Worm (Caenorhabditis elegans) whole organism, L1 larva: ENCODE results near the gene R53.5.

Source experiments
- C04F5.9 ChIP-seq: sonication (generic microtip); optimal IDR thresholded peaks from 2 replicates; lab custom pipeline; 2016; ENCODE audit warnings: missing genetic modification characterization, missing compliant biosample characterization
- C16A3.4 ChIP-seq: fragments of 150-350 bp; optimal IDR thresholded peaks from 2 replicates; lab custom pipeline; 2014; ENCODE audit warnings: missing biosample characterization, missing genetic modification characterization
- C34B4.2 ChIP-seq: sonication (generic microtip); optimal IDR thresholded peaks from 2 replicates; lab custom pipeline; 2017; ENCODE audit warnings: mild to moderate bottlenecking, missing genetic modification characterization, missing compliant biosample characterization
- F16B12.6 ChIP-seq: fragments of 150-350 bp; optimal IDR thresholded peaks from 2 replicates; lab custom pipeline; 2014; ENCODE audit warnings: missing biosample characterization, missing genetic modification characterization
- Y116A8C.19 ChIP-seq: sonication (generic microtip); optimal IDR thresholded peaks from 2 replicates; lab custom pipeline; 2016; ENCODE audit warnings: missing compliant biosample characterization, missing genetic modification characterization, borderline replicate concordance
- aha-1 ChIP-seq: fragments of 150-350 bp; optimal IDR thresholded peaks from 2 replicates; lab custom pipeline; 2014; ENCODE audit warnings: missing biosample characterization, missing genetic modification characterization
- alr-1 ChIP-seq: fragments of 200-800 bp; sonication (Bioruptor generic); optimal IDR thresholded peaks from 2 replicates; lab custom pipeline; 2018; ENCODE audit warnings: borderline replicate concordance, mild to moderate bottlenecking, missing genetic modification characterization, missing compliant biosample characterization
- ama-1 ChIP-seq: fragments of 150-350 bp; optimal IDR thresholded peaks from 2 replicates; lab custom pipeline; 2014
- blmp-1 ChIP-seq: fragments of 150-350 bp; optimal IDR thresholded peaks from 2 replicates; lab custom pipeline; 2014; ENCODE audit warnings: missing biosample characterization, missing genetic modification characterization
- ceh-63 ChIP-seq: fragments of 200-800 bp; sonication (Bioruptor generic); optimal IDR thresholded peaks from 2 replicates; lab custom pipeline; 2018; ENCODE audit warnings: mild to moderate bottlenecking, missing genetic modification characterization, missing compliant biosample characterization
- ceh-8 ChIP-seq: fragments of 200-800 bp; sonication (Bioruptor generic); optimal IDR thresholded peaks from 2 replicates; lab custom pipeline; 2018; ENCODE audit warnings: mild to moderate bottlenecking, missing genetic modification characterization, moderate library complexity, missing compliant biosample characterization
- ceh-82 ChIP-seq, 3 experiments: fragments of 150-350 bp in 1 of 3; sonication (generic microtip) in 2 of 3; optimal IDR thresholded peaks; 2 replicates each; lab custom pipeline; 2014 to 2017; ENCODE audit warnings: missing biosample characterization in 3 of 3, missing genetic modification characterization in 3 of 3
- dsc-1 ChIP-seq: sonication (generic microtip); optimal IDR thresholded peaks from 2 replicates; lab custom pipeline; 2016; ENCODE audit warnings: mild to moderate bottlenecking, missing genetic modification characterization, missing compliant biosample characterization
- efl-1 ChIP-seq, 4 experiments: fragments of 150-350 bp; optimal IDR thresholded peaks in 3 of 4; peaks in 1 of 4; 1 replicate in 1 of 4; 2 replicates in 3 of 4; lab custom pipeline; 2014; ENCODE audit warnings: missing biosample characterization in 2 of 4, missing genetic modification characterization in 2 of 4, missing genetic modification reagents in 2 of 4
- egl-27 ChIP-seq, 2 experiments: fragments of 150-350 bp in 1 of 2; sonication (generic microtip); optimal IDR thresholded peaks; 3 replicates each; lab custom pipeline; 2017 to 2018; ENCODE audit warnings: missing biosample characterization in 2 of 2, missing genetic modification characterization in 2 of 2, missing genetic modification reagents in 2 of 2
- elt-2 ChIP-seq: sonication (generic microtip); optimal IDR thresholded peaks from 2 replicates; lab custom pipeline; 2016; ENCODE audit warnings: missing genetic modification characterization, mild to moderate bottlenecking, inconsistent platforms, missing compliant biosample characterization, missing genetic modification reagents
- elt-3 ChIP-seq, 6 experiments: fragments of 150-350 bp in 1 of 6; sonication (generic microtip); optimal IDR thresholded peaks; 2 replicates each; lab custom pipeline; 2017 to 2018; ENCODE audit warnings: missing biosample characterization in 6 of 6, missing genetic modification characterization in 6 of 6, inconsistent platforms in 1 of 6
- fkh-8 ChIP-seq: sonication (generic microtip); optimal IDR thresholded peaks from 2 replicates; lab custom pipeline; 2016; ENCODE audit warnings: mild to moderate bottlenecking, missing genetic modification characterization, missing compliant biosample characterization
- grh-1 ChIP-seq: fragments of 200-800 bp; sonication (Bioruptor generic); IDR thresholded peaks from 2 replicates; pipeline ENCODE4 v1.3.6; 2022; ENCODE audit warnings: missing genetic modification reagents, missing genetic modification characterization, missing compliant biosample characterization
- hlh-17 ChIP-seq: fragments of 200-800 bp; sonication (Bioruptor generic); optimal IDR thresholded peaks from 2 replicates; lab custom pipeline; 2018; ENCODE audit warnings: missing genetic modification characterization, mild to moderate bottlenecking, missing compliant biosample characterization, moderate library complexity, borderline replicate concordance
- hlh-4 ChIP-seq: sonication (generic microtip); optimal IDR thresholded peaks from 2 replicates; lab custom pipeline; 2016; ENCODE audit warnings: mild to moderate bottlenecking, missing genetic modification characterization, missing compliant biosample characterization
- hpl-2 ChIP-seq: fragments of 150-350 bp; optimal IDR thresholded peaks from 2 replicates; lab custom pipeline; 2014; ENCODE audit warnings: missing biosample characterization, missing genetic modification reagents, missing genetic modification characterization
- lin-13 ChIP-seq: fragments of 150-350 bp; optimal IDR thresholded peaks from 2 replicates; lab custom pipeline; 2014; ENCODE audit warnings: missing biosample characterization, missing genetic modification reagents, missing genetic modification characterization
- lir-3 ChIP-seq: sonication (generic microtip); optimal IDR thresholded peaks from 2 replicates; lab custom pipeline; 2016; ENCODE audit warnings: mild to moderate bottlenecking, missing genetic modification characterization, moderate library complexity, missing compliant biosample characterization; ENCODE audit not compliant: poor library complexity
- lsy-2 ChIP-seq, 2 experiments: fragments of 150-350 bp; optimal IDR thresholded peaks; 2 replicates each; lab custom pipeline; 2014; ENCODE audit warnings: missing biosample characterization in 2 of 2, missing genetic modification characterization in 2 of 2
- mdl-1 ChIP-seq, 2 experiments: fragments of 150-350 bp; optimal IDR thresholded peaks; 2 replicates each; lab custom pipeline; 2014 to 2017; ENCODE audit warnings: missing biosample characterization in 2 of 2, missing genetic modification characterization in 2 of 2, inconsistent platforms in 1 of 2
- mef-2 ChIP-seq: fragments of 150-350 bp; optimal IDR thresholded peaks from 2 replicates; lab custom pipeline; 2014; ENCODE audit warnings: missing biosample characterization, missing genetic modification characterization
- nhr-20 ChIP-seq: sonication (generic microtip); optimal IDR thresholded peaks from 2 replicates; lab custom pipeline; 2016; ENCODE audit warnings: mild to moderate bottlenecking, missing genetic modification characterization, missing compliant biosample characterization
- nhr-237 ChIP-seq: fragments of 150-350 bp; optimal IDR thresholded peaks from 2 replicates; lab custom pipeline; 2014; ENCODE audit warnings: missing biosample characterization, missing genetic modification characterization
- nhr-28 ChIP-seq: fragments of 150-350 bp; optimal IDR thresholded peaks from 2 replicates; lab custom pipeline; 2014; ENCODE audit warnings: missing biosample characterization, missing genetic modification characterization
- nhr-47 ChIP-seq: sonication (generic microtip); optimal IDR thresholded peaks from 2 replicates; lab custom pipeline; 2016; ENCODE audit warnings: mild to moderate bottlenecking, missing genetic modification characterization, moderate library complexity, missing compliant biosample characterization
- nhr-71 ChIP-seq: sonication (generic microtip); optimal IDR thresholded peaks from 2 replicates; lab custom pipeline; 2016; ENCODE audit warnings: mild to moderate bottlenecking, missing genetic modification characterization, moderate library complexity, missing compliant biosample characterization
- nhr-77 ChIP-seq: fragments of 150-350 bp; optimal IDR thresholded peaks from 2 replicates; lab custom pipeline; 2014; ENCODE audit warnings: missing biosample characterization, missing genetic modification characterization
- nhr-84 ChIP-seq: sonication (generic microtip); optimal IDR thresholded peaks from 2 replicates; lab custom pipeline; 2017; ENCODE audit warnings: missing biosample characterization, missing genetic modification characterization
- nhr-85 ChIP-seq: sonication (generic microtip); peaks from one replicate; lab custom pipeline; 2016; ENCODE audit warnings: missing genetic modification characterization, inconsistent platforms, missing compliant biosample characterization
- pqm-1 ChIP-seq: sonication (generic microtip); optimal IDR thresholded peaks from 3 replicates; lab custom pipeline; 2017; ENCODE audit warnings: missing biosample characterization, missing genetic modification characterization
- snu-23 ChIP-seq: sonication (generic microtip); optimal IDR thresholded peaks from 2 replicates; lab custom pipeline; 2016; ENCODE audit warnings: missing genetic modification characterization, missing compliant biosample characterization
- sox-4 ChIP-seq: sonication (generic microtip); optimal IDR thresholded peaks from 2 replicates; lab custom pipeline; 2016; ENCODE audit warnings: missing genetic modification characterization, missing compliant biosample characterization
- sup-37 ChIP-seq: fragments of 200-800 bp; sonication (Bioruptor generic); optimal IDR thresholded peaks from 2 replicates; lab custom pipeline; 2018; ENCODE audit warnings: mild to moderate bottlenecking, missing genetic modification characterization, missing compliant biosample characterization
- swsn-7 ChIP-seq: sonication (generic microtip); optimal IDR thresholded peaks from 2 replicates; lab custom pipeline; 2016; ENCODE audit warnings: missing genetic modification characterization, missing compliant biosample characterization
- tlp-1 ChIP-seq: fragments of 150-350 bp; optimal IDR thresholded peaks from 2 replicates; lab custom pipeline; 2014; ENCODE audit warnings: missing biosample characterization, missing genetic modification characterization
- unc-30 ChIP-seq: sonication (generic microtip); optimal IDR thresholded peaks from 2 replicates; lab custom pipeline; 2017; ENCODE audit warnings: missing biosample characterization, missing genetic modification characterization
- unc-98 ChIP-seq: fragments of 200-800 bp; sonication (Bioruptor generic); IDR thresholded peaks from 2 replicates; pipeline ENCODE4 v1.3.6; 2022; ENCODE audit warnings: missing genetic modification characterization, missing compliant biosample characterization
- zag-1 ChIP-seq: fragments of 150-350 bp; optimal IDR thresholded peaks from 2 replicates; lab custom pipeline; 2014; ENCODE audit warnings: missing biosample characterization, missing genetic modification characterization
- zip-4 ChIP-seq: fragments of 200-800 bp; sonication (Bioruptor generic); optimal IDR thresholded peaks from 2 replicates; lab custom pipeline; 2018; ENCODE audit warnings: mild to moderate bottlenecking, missing genetic modification characterization, moderate library complexity, missing compliant biosample characterization
- ztf-11 ChIP-seq, 2 experiments: sonication (generic microtip); optimal IDR thresholded peaks; 2 replicates each; lab custom pipeline; 2016 to 2017; ENCODE audit warnings: missing genetic modification characterization in 2 of 2, missing biosample characterization in 1 of 2, missing compliant biosample characterization in 1 of 2
- ztf-4 ChIP-seq: fragments of 150-350 bp; optimal IDR thresholded peaks from 2 replicates; lab custom pipeline; 2014; ENCODE audit warnings: missing biosample characterization, missing genetic modification characterization

R53.5 gene

DNA sequence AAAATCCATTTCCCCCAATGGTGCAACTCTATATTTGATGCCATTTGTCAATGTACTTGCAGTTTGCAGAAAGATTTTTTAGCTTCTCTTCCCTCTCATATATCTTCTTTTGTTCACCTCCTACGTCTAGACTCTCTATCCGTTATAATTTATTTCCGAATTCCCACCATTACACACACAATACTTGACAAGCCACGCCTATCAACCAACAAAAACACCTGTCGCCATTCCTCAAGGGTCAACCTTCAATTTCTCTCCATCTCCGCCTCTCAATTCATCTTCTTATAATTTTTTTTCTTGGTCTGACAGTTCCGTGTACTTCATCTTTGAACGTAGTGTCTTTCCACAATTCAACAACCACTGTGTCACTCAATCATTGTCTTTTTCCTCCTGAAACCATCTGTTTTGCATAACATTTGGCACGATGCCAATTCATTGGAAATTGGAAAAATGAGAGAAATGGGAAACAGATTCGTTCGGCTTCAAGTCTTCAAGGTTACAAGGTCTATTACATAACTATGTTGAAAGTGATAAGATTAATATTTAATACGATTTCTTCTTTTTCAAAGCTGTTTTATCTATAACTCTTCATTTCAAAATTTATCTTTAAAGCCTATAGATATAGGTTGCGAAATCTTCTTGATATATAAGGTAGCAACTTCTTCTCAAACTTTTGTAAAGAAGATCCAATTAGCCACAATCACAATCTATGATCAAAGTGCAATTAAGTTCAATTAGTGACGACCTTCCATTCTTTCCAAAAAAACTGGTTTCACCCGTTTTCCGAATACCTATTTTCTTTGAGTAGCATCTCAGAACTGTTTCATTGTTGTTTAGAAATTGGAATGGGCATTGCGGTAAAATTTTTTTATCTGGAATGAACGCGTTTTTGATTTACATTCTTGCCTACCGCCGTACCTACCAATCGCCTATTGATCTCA, 16.6 kb upstream of the R53.5 start (continued):
- TF ChIP-seq nhr-28 (tag; lab: Kevin White, UChicago): no peak
- TF ChIP-seq C34B4.2 (tag; lab: Kevin White, UChicago): no peak
- no peak for TF ChIP-seq F16B12.6
- no peak for TF ChIP-seq efl-1 (optimal IDR thresholded peaks at IDR 0.05; lab: Kevin White, UChicago)
- no peak for TF ChIP-seq efl-1 (GFP tag; optimal IDR thresholded peaks at IDR 0.05 in 1 of 2; lab: Kevin White, UChicago)
- TF ChIP-seq hlh-17: no peak
- no peak for TF ChIP-seq sup-37 (GFP tag; lab: Kevin White, UChicago)
- no peak for TF ChIP-seq ceh-82 (tag; optimal IDR thresholded peaks at IDR 0.05; lab: Kevin White, UChicago)
- no peak for TF ChIP-seq fkh-8
- TF ChIP-seq pqm-1 (tag; lab: Kevin White, UChicago): no peak

DNA sequence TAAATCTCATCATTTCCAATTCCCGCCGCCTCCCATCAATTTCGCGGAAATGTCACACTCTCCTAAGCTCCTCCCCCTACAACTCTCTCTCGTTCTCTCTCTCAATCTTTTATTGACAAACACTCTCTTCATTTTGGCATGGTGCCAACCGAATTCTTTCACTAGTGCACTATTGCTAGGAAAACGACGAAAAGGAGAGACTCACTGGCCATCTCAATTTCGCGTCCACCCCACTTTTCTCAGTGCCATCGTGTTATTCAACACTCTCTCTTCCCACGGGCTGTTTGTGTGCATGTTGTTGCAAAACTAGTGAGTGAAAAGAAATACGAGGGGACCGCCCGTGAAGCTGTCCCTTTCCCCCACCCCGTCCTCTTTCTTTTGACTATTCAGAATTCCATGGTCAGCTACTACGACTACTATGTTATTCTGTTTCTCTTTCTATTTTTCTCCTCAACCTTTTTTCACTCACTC, 14.6 kb upstream of the R53.5 start:
- TF ChIP-seq grh-1 (GFP tag; lab: Robert Waterston, UW) (peak; percentile 38; the same call in 1 of the 2 replicates), mef-2 (tag; lab: Kevin White, UChicago) (no peak), sox-4 (no peak), C34B4.2 (tag; lab: Kevin White, UChicago) (no peak), elt-3 (tag; optimal IDR thresholded peaks at IDR 0.05; lab: Kevin White, UChicago) (no peak), ama-1 (lab: Kevin White, UChicago) (no peak), lsy-2 (tag; optimal IDR thresholded peaks at IDR 0.05; lab: Kevin White, UChicago) (peak; percentile 50 to 74), blmp-1 (tag; lab: Kevin White, UChicago) (peak; percentile 82), swsn-7 (tag; lab: Kevin White, UChicago) (peak; percentile 70), nhr-47 (peak; percentile 67), C16A3.4 (tag; lab: Kevin White, UChicago) (peak; percentile 45), ceh-63 (no peak), hlh-17 (no peak), ztf-4 (tag; lab: Kevin White, UChicago) (peak; percentile 15), nhr-28 (tag; lab: Kevin White, UChicago) (no peak), nhr-71 (peak; percentile 85), dsc-1 (tag; lab: Kevin White, UChicago) (peak; percentile 77), nhr-237 (tag; lab: Kevin White, UChicago) (no peak), ztf-11 (tag; optimal IDR thresholded peaks at IDR 0.05; lab: Kevin White, UChicago) (peak in 1 of 2 experiments; percentile 1), efl-1 (optimal IDR thresholded peaks at IDR 0.05; lab: Kevin White, UChicago) (peak; percentile 35 to 59), efl-1 (GFP tag; optimal IDR thresholded peaks at IDR 0.05 in 1 of 2; lab: Kevin White, UChicago) (peak; percentile 52 to 80), C04F5.9 (tag; lab: Kevin White, UChicago) (no peak), lin-13 (GFP tag; lab: Kevin White, UChicago) (peak; percentile 33), aha-1 (no peak), hpl-2 (GFP tag; lab: Kevin White, UChicago) (no peak), nhr-20 (peak; percentile 70), tlp-1 (no peak), alr-1 (no peak), lir-3 (tag; lab: Kevin White, UChicago) (peak; percentile 8), Y116A8C.19 (no peak), egl-27 (tag; optimal IDR thresholded peaks at IDR 0.05; lab: Kevin White, UChicago) (peak; percentile 32 to 43), nhr-77 (tag; lab: Kevin White, UChicago) (peak; percentile 53), zag-1 (peak; percentile 3), mdl-1 (tag; optimal IDR thresholded peaks at IDR 0.05; lab: Kevin White, UChicago) (peak in 1 of 2 experiments; percentile 48), nhr-85 (tag; lab: Kevin White, UChicago) (peak; percentile 75), snu-23 (GFP tag; lab: Kevin White, UChicago) (peak; percentile 67), nhr-84 (tag; lab: Kevin White, UChicago) (no peak), zip-4 (GFP tag; lab: Kevin White, UChicago) (peak; percentile 6), ceh-8 (GFP tag; lab: Kevin White, UChicago) (peak; percentile 13), elt-2 (tag; lab: Kevin White, UChicago) (no peak), unc-98 (no peak), unc-30 (tag; lab: Kevin White, UChicago) (no peak), sup-37 (GFP tag; lab: Kevin White, UChicago) (no peak), hlh-4 (tag; lab: Kevin White, UChicago) (no peak)
